Fruit fly (Drosophila melanogaster) whole organism, embryonic: ENCODE results near the gene Sptz.
A peak's percentile ranks its signal among the peaks of the same experiment; 100 is the strongest.

ENCODE experiments used
- Atf6 ChIP-seq: fragments of 200-800 bp; sonication (Bioruptor generic); IDR thresholded peaks from 2 replicates; pipeline ENCODE4 v1.3.6; 2022; ENCODE audit warnings: missing biosample characterization, missing genetic modification characterization
- BtbVII ChIP-seq: fragments of 200-800 bp; sonication (Bioruptor generic); optimal IDR thresholded peaks from 3 replicates; lab custom pipeline; 2017; ENCODE audit warnings: missing biosample characterization, mild to moderate bottlenecking, missing genetic modification characterization
- CG10543 ChIP-seq: fragments of 200-800 bp; sonication (Bioruptor generic); optimal IDR thresholded peaks from 3 replicates; lab custom pipeline; 2017; ENCODE audit warnings: missing biosample characterization, mild to moderate bottlenecking, missing genetic modification characterization, moderate library complexity
- CG11085 ChIP-seq: fragments of 200-800 bp; sonication (Bioruptor generic); IDR thresholded peaks from 2 replicates; pipeline ENCODE4 v1.3.6; 2022; ENCODE audit warnings: missing biosample characterization, missing genetic modification characterization
- CG13287 ChIP-seq: fragments of 200-800 bp; sonication (Bioruptor generic); IDR thresholded peaks from 2 replicates; pipeline ENCODE4 v1.3.6; 2022; ENCODE audit warnings: missing biosample characterization, missing genetic modification characterization; ENCODE audit not compliant: partially characterized antibody
- CG14441 ChIP-seq: fragments of 200-800 bp; sonication (Bioruptor generic); IDR thresholded peaks from 2 replicates; pipeline ENCODE4 v1.3.6; 2022; ENCODE audit warnings: missing biosample characterization, missing genetic modification characterization
- CG15514 ChIP-seq: fragments of 200-800 bp; sonication (Bioruptor generic); optimal IDR thresholded peaks from 3 replicates; lab custom pipeline; 2017; ENCODE audit warnings: missing biosample characterization, missing genetic modification characterization, mild to moderate bottlenecking, moderate library complexity, missing genetic modification reagents
- CG1832 ChIP-seq: fragments of 200-800 bp; sonication (Bioruptor generic); optimal IDR thresholded peaks from 2 replicates; lab custom pipeline; 2017; ENCODE audit warnings: missing biosample characterization, mild to moderate bottlenecking, missing genetic modification characterization, inconsistent platforms
- CG18599 ChIP-seq: fragments of 200-800 bp; sonication (Bioruptor generic); optimal IDR thresholded peaks from 3 replicates; lab custom pipeline; 2017; ENCODE audit warnings: missing biosample characterization, missing genetic modification characterization, mild to moderate bottlenecking, moderate library complexity, missing genetic modification reagents
- CG2129 ChIP-seq: fragments of 200-800 bp; sonication (Bioruptor generic); IDR thresholded peaks from 2 replicates; pipeline ENCODE4 v1.3.6; 2022; ENCODE audit warnings: missing biosample characterization, missing genetic modification characterization; ENCODE audit not compliant: partially characterized antibody
- CG2875 ChIP-seq: fragments of 200-800 bp; sonication (Bioruptor generic); optimal IDR thresholded peaks from 2 replicates; lab custom pipeline; 2017; ENCODE audit warnings: missing biosample characterization, mild to moderate bottlenecking, missing genetic modification characterization, missing genetic modification reagents
- CG30403 ChIP-seq: fragments of 200-800 bp; sonication (Bioruptor generic); optimal IDR thresholded peaks from 3 replicates; lab custom pipeline; 2016; ENCODE audit warnings: missing biosample characterization, missing genetic modification characterization
- CG33557 ChIP-seq: fragments of 200-800 bp; sonication (Bioruptor generic); optimal IDR thresholded peaks from 2 replicates; lab custom pipeline; 2019; ENCODE audit warnings: missing biosample characterization, mild to moderate bottlenecking, missing genetic modification characterization, moderate library complexity
- CG4730 ChIP-seq: fragments of 200-800 bp; sonication (Bioruptor generic); IDR thresholded peaks from 2 replicates; pipeline ENCODE4 v1.3.6; 2022; ENCODE audit warnings: missing biosample characterization, missing genetic modification characterization
- CG5180 ChIP-seq: fragments of 200-800 bp; sonication (Bioruptor generic); optimal IDR thresholded peaks from 3 replicates; lab custom pipeline; 2017; ENCODE audit warnings: missing biosample characterization, missing genetic modification characterization, mild to moderate bottlenecking, moderate library complexity, missing genetic modification reagents
- CG6175 ChIP-seq: fragments of 200-800 bp; sonication (Bioruptor generic); IDR thresholded peaks from 3 replicates; pipeline ENCODE4 v1.3.6; 2022; ENCODE audit warnings: missing biosample characterization, missing genetic modification characterization
- CG7271 ChIP-seq: fragments of 200-800 bp; sonication (Bioruptor generic); optimal IDR thresholded peaks from 2 replicates; lab custom pipeline; 2018; ENCODE audit warnings: missing biosample characterization, mild to moderate bottlenecking, missing genetic modification characterization, moderate library complexity
- CG7556 ChIP-seq: fragments of 200-800 bp; sonication (Bioruptor generic); optimal IDR thresholded peaks from 2 replicates; lab custom pipeline; 2017; ENCODE audit warnings: missing biosample characterization, mild to moderate bottlenecking, missing genetic modification characterization
- CG9609 ChIP-seq: fragments of 200-800 bp; sonication (Bioruptor generic); optimal IDR thresholded peaks from 3 replicates; lab custom pipeline; 2016; ENCODE audit warnings: missing biosample characterization, missing genetic modification characterization
- CG9876 ChIP-seq: fragments of 200-800 bp; sonication (Bioruptor generic); optimal IDR thresholded peaks from 2 replicates; lab custom pipeline; 2016; ENCODE audit warnings: missing biosample characterization, missing genetic modification characterization
- CHES-1-like ChIP-seq: fragments of 200-800 bp; sonication (Bioruptor generic); optimal IDR thresholded peaks from 2 replicates; lab custom pipeline; 2016; ENCODE audit warnings: missing biosample characterization, missing genetic modification characterization
- D ChIP-seq, 2 experiments: fragments of 200-800 bp in 1 of 2; fragments of >200 bp in 1 of 2; sonication (Bioruptor generic) in 1 of 2; optimal IDR thresholded peaks; 2 replicates in 1 of 2; 3 replicates in 1 of 2; lab custom pipeline; 2017; ENCODE audit warnings: mild to moderate bottlenecking in 1 of 2, missing biosample characterization in 1 of 2, missing genetic modification characterization in 1 of 2, missing genetic modification reagents in 1 of 2
- Dbx ChIP-seq: fragments of 200-800 bp; sonication (Bioruptor generic); IDR thresholded peaks from 3 replicates; pipeline ENCODE4 v1.3.6; 2022; ENCODE audit warnings: missing biosample characterization, missing genetic modification characterization
- Ets97D ChIP-seq: fragments of 200-800 bp; sonication (Bioruptor generic); optimal IDR thresholded peaks from 3 replicates; lab custom pipeline; 2016; ENCODE audit warnings: missing biosample characterization, missing genetic modification characterization
- Hey ChIP-seq: fragments of 200-800 bp; sonication (Bioruptor generic); optimal IDR thresholded peaks from 3 replicates; lab custom pipeline; 2018; ENCODE audit warnings: missing biosample characterization, mild to moderate bottlenecking, missing genetic modification characterization
- Hr78 ChIP-seq, 2 experiments: fragments of 200-800 bp in 1 of 2; fragments of >200 bp in 1 of 2; sonication (Bioruptor generic) in 1 of 2; optimal IDR thresholded peaks; 2 replicates each; lab custom pipeline; 2017 to 2019; ENCODE audit warnings: missing biosample characterization in 2 of 2, missing genetic modification characterization in 2 of 2, mild to moderate bottlenecking in 1 of 2, moderate library complexity in 1 of 2
- MESR4 ChIP-seq: fragments of 200-800 bp; sonication (Bioruptor generic); optimal IDR thresholded peaks from 2 replicates; lab custom pipeline; 2018; ENCODE audit warnings: missing biosample characterization, mild to moderate bottlenecking, missing genetic modification characterization, moderate library complexity
- Max ChIP-seq: fragments of 200-800 bp; sonication (Bioruptor generic); optimal IDR thresholded peaks from 2 replicates; lab custom pipeline; 2016; ENCODE audit warnings: missing biosample characterization, mild to moderate bottlenecking, missing genetic modification characterization
- NfI ChIP-seq: fragments of 200-800 bp; sonication (Bioruptor generic); optimal IDR thresholded peaks from 3 replicates; lab custom pipeline; 2018; ENCODE audit warnings: missing biosample characterization, mild to moderate bottlenecking, missing genetic modification characterization, moderate library complexity
- Oaz ChIP-seq: fragments of 200-800 bp; sonication (Bioruptor generic); IDR thresholded peaks from 2 replicates; pipeline ENCODE4 v1.3.6; 2022; ENCODE audit warnings: missing biosample characterization, missing genetic modification characterization
- PHDP ChIP-seq: fragments of 200-800 bp; sonication (Bioruptor generic); optimal IDR thresholded peaks from 3 replicates; lab custom pipeline; 2018; ENCODE audit warnings: missing biosample characterization, mild to moderate bottlenecking, missing genetic modification characterization, moderate library complexity
- Six4 ChIP-seq: fragments of 200-800 bp; sonication (Bioruptor generic); optimal IDR thresholded peaks from 2 replicates; lab custom pipeline; 2016; ENCODE audit warnings: missing biosample characterization, missing genetic modification characterization
- Sox102F ChIP-seq: fragments of 200-800 bp; sonication (Bioruptor generic); optimal IDR thresholded peaks from 2 replicates; lab custom pipeline; 2018; ENCODE audit warnings: missing biosample characterization, mild to moderate bottlenecking, missing genetic modification characterization, moderate library complexity
- abd-A ChIP-seq: fragments of 200-800 bp; sonication (Bioruptor generic); optimal IDR thresholded peaks from 3 replicates; lab custom pipeline; 2019; ENCODE audit warnings: missing biosample characterization, mild to moderate bottlenecking, missing genetic modification characterization, moderate library complexity
- bab2 ChIP-seq: fragments of 200-800 bp; sonication (Bioruptor generic); optimal IDR thresholded peaks from 2 replicates; lab custom pipeline; 2016; ENCODE audit warnings: missing biosample characterization, missing genetic modification characterization
- da ChIP-seq: fragments of 200-800 bp; sonication (Bioruptor generic); optimal IDR thresholded peaks from 2 replicates; lab custom pipeline; 2016; ENCODE audit warnings: missing biosample characterization, missing genetic modification characterization
- gsb ChIP-seq: fragments of 200-800 bp; sonication (Bioruptor generic); IDR thresholded peaks from 2 replicates; pipeline ENCODE4 v1.3.6; 2022; ENCODE audit warnings: missing biosample characterization, missing genetic modification characterization
- ham ChIP-seq: fragments of 200-800 bp; sonication (Bioruptor generic); IDR thresholded peaks from 2 replicates; pipeline ENCODE4 v1.3.6; 2022; ENCODE audit warnings: missing biosample characterization, missing genetic modification characterization
- pan ChIP-seq, 4 experiments: fragments of >200 bp in 3 of 4; fragments of 200-800 bp in 1 of 4; sonication (Bioruptor generic) in 1 of 4; optimal IDR thresholded peaks in 3 of 4; IDR thresholded peaks in 1 of 4; 2 replicates each; pipeline versions ENCODE4 v1.3.6 to Lab custom; 2017 to 2022; ENCODE audit warnings: missing biosample characterization in 2 of 4, missing genetic modification characterization in 2 of 4, mixed read lengths in 1 of 4
- prd ChIP-seq, 3 experiments: fragments of >200 bp in 2 of 3; fragments of 200-800 bp in 1 of 3; sonication (Bioruptor generic) in 1 of 3; optimal IDR thresholded peaks in 2 of 3; IDR thresholded peaks in 1 of 3; 2 replicates in 2 of 3; 3 replicates in 1 of 3; pipeline versions ENCODE4 v1.3.6 to Lab custom; 2017 to 2022; ENCODE audit warnings: missing biosample characterization in 1 of 3, missing genetic modification characterization in 1 of 3
- ranshi ChIP-seq: fragments of 200-800 bp; sonication (Bioruptor generic); IDR thresholded peaks from 2 replicates; pipeline ENCODE4 v1.3.6; 2022; ENCODE audit warnings: missing biosample characterization, missing genetic modification characterization
- rib ChIP-seq: fragments of 200-800 bp; sonication (Bioruptor generic); IDR thresholded peaks from 2 replicates; pipeline ENCODE4 v1.3.6; 2022; ENCODE audit warnings: missing biosample characterization, missing genetic modification characterization
- row ChIP-seq: fragments of 200-800 bp; sonication (Bioruptor generic); IDR thresholded peaks from 3 replicates; pipeline ENCODE4 v1.3.6; 2022; ENCODE audit warnings: missing biosample characterization, missing genetic modification characterization
- scrt ChIP-seq: fragments of 200-800 bp; sonication (Bioruptor generic); optimal IDR thresholded peaks from 2 replicates; lab custom pipeline; 2018; ENCODE audit warnings: missing biosample characterization, mild to moderate bottlenecking, missing genetic modification characterization, moderate library complexity
- sima ChIP-seq: fragments of 200-800 bp; sonication (Bioruptor generic); optimal IDR thresholded peaks from 2 replicates; lab custom pipeline; 2016; ENCODE audit warnings: missing biosample characterization, missing genetic modification characterization
- sna ChIP-seq: fragments of 200-800 bp; sonication (Bioruptor generic); IDR thresholded peaks from 2 replicates; pipeline ENCODE4 v1.3.6; 2022; ENCODE audit warnings: missing biosample characterization, missing genetic modification characterization; ENCODE audit not compliant: partially characterized antibody
- ttk ChIP-seq: fragments of 200-800 bp; sonication (Bioruptor generic); IDR thresholded peaks from 2 replicates; pipeline ENCODE4 v2.1.2; 2022; ENCODE audit warnings: missing biosample characterization, missing genetic modification characterization
- z ChIP-seq: fragments of 200-800 bp; sonication (Bioruptor generic); IDR thresholded peaks from 3 replicates; pipeline ENCODE4 v1.3.6; 2022; ENCODE audit warnings: missing biosample characterization, missing genetic modification characterization

Gene Sptz

DNA sequence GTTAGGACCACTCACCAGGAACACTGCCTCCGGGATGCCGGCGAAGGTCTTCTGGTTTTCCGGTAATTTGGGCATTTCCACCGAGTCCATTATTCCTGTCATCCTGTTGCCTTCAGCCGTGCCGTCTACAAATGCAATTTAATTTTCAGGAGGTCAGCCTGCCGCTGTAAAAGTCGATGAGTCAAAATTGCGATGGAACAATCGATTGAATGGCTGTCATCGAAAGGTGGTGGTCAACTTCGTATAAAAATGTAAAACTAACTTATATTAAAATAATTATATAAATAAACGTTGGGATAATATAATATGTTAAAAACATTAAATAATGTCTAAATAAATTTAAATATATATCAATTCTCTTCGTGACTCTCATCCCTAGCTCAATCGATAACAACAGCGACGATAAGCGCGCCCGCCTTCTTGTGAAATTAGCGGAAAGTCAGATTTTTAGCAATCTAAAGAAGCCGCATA, 12.2 kb upstream of the Sptz start, which contains the start of the genes mgr and Irbp (continued):
- TF ChIP-seq abd-A (tag; lab: Kevin White, UChicago) (no peak), MESR4 (GFP tag; lab: Kevin White, UChicago) (peak; percentile 73), ttk (GFP tag; lab: Robert Waterston, UW) (peak; percentile 93), pan (optimal IDR thresholded peaks at IDR 0.05; lab: Kevin White, UChicago) (no peak), pan (GFP tag; optimal IDR thresholded peaks at IDR 0.05 in 1 of 2, IDR thresholded peaks at IDR 0.05 in 1 of 2) (peak in 1 of 2 experiments; percentile 96), Ets97D (GFP tag; lab: Kevin White, UChicago) (peak; percentile 54), NfI (peak; percentile 91), PHDP (tag; lab: Kevin White, UChicago) (peak; percentile 94), CG4730 (GFP tag; lab: Robert Waterston, UW) (peak; percentile 90), Six4 (GFP tag; lab: Kevin White, UChicago) (peak; percentile 87), gsb (GFP tag; lab: Robert Waterston, UW) (peak; percentile 89), CG30403 (peak; percentile 92), Oaz (GFP tag; lab: Robert Waterston, UW) (peak; percentile 91), CG9609 (GFP tag; lab: Kevin White, UChicago) (peak; percentile 22), prd (optimal IDR thresholded peaks at IDR 0.05; lab: Kevin White, UChicago) (no peak), prd (GFP tag; IDR thresholded peaks at IDR 0.05; lab: Robert Waterston, UW) (peak; percentile 97), Hr78 (GFP tag; optimal IDR thresholded peaks at IDR 0.05; lab: Kevin White, UChicago) (no peak), CG18599 (GFP tag; lab: Kevin White, UChicago) (peak; percentile 94), CG2129 (GFP tag; lab: Robert Waterston, UW) (peak; percentile 79), CG13287 (GFP tag; lab: Robert Waterston, UW) (peak; percentile 93), CG11085 (GFP tag; lab: Robert Waterston, UW) (peak; percentile 88), CG7271 (peak; percentile 95), CG7556 (GFP tag; lab: Kevin White, UChicago) (peak; percentile 92), CG9876 (GFP tag; lab: Kevin White, UChicago) (no peak), Max (GFP tag; lab: Kevin White, UChicago) (peak; percentile 87), CG2875 (GFP tag; lab: Kevin White, UChicago) (peak; percentile 79), CG14441 (GFP tag; lab: Robert Waterston, UW) (peak; percentile 94), CG10543 (GFP tag; lab: Kevin White, UChicago) (no peak), Sox102F (GFP tag; lab: Kevin White, UChicago) (peak; percentile 94), z (GFP tag; lab: Robert Waterston, UW) (no peak), scrt (GFP tag; lab: Kevin White, UChicago) (peak; percentile 73), CG6175 (GFP tag; lab: Robert Waterston, UW) (peak; percentile 85), Dbx (GFP tag; lab: Robert Waterston, UW) (peak; percentile 96), D (optimal IDR thresholded peaks at IDR 0.05; lab: Kevin White, UChicago) (no peak), D (GFP tag; optimal IDR thresholded peaks at IDR 0.05; lab: Kevin White, UChicago) (peak; percentile 83), Atf6 (GFP tag; lab: Robert Waterston, UW) (peak; percentile 91), sna (GFP tag; lab: Robert Waterston, UW) (peak; percentile 88), sima (GFP tag; lab: Kevin White, UChicago) (no peak), CG5180 (no peak), bab2 (GFP tag; lab: Kevin White, UChicago) (peak; percentile 55), CG33557 (peak; percentile 91), CG1832 (GFP tag; lab: Kevin White, UChicago) (no peak), da (GFP tag; lab: Kevin White, UChicago) (no peak), Hey (no peak), CHES-1-like (GFP tag; lab: Kevin White, UChicago) (peak; percentile 46), ham (GFP tag; lab: Robert Waterston, UW) (no peak; the same call in 1 of the 2 replicates), row (peak; percentile 97), ranshi (GFP tag; lab: Robert Waterston, UW) (peak; percentile 92), BtbVII (GFP tag; lab: Kevin White, UChicago) (peak; percentile 82), CG15514 (GFP tag; lab: Kevin White, UChicago) (peak; percentile 86), rib (peak; percentile 94)
